Fruit fly (Drosophila melanogaster) whole organism, prepupa: Measurements from ENCODE around the gene RecQ4.

ENCODE experiments used
- CG11902 ChIP-seq: fragments of 200-800 bp; sonication (Bioruptor generic); optimal IDR thresholded peaks from 3 replicates; lab custom pipeline; 2016; ENCODE audit warnings: missing biosample characterization, missing genetic modification characterization
- CG4318 ChIP-seq: fragments of 200-800 bp; sonication (Bioruptor generic); optimal IDR thresholded peaks from 3 replicates; lab custom pipeline; 2017; ENCODE audit warnings: missing biosample characterization, mild to moderate bottlenecking, missing genetic modification characterization
- Eip75B ChIP-seq: fragments of 200-800 bp; sonication (Bioruptor generic); optimal IDR thresholded peaks from 3 replicates; lab custom pipeline; 2016; ENCODE audit warnings: missing biosample characterization, missing genetic modification characterization
- Eip93F ChIP-seq: fragments of 200-800 bp; sonication (Bioruptor generic); optimal IDR thresholded peaks from 2 replicates; lab custom pipeline; 2016; ENCODE audit warnings: missing biosample characterization, mild to moderate bottlenecking, missing genetic modification characterization
- Hr39 ChIP-seq: fragments of 200-800 bp; sonication (Bioruptor generic); optimal IDR thresholded peaks from 2 replicates; lab custom pipeline; 2016; ENCODE audit warnings: missing biosample characterization, missing genetic modification characterization
- Hr4 ChIP-seq: fragments of 200-800 bp; sonication (Bioruptor generic); optimal IDR thresholded peaks from 3 replicates; lab custom pipeline; 2016; ENCODE audit warnings: missing biosample characterization, missing genetic modification characterization
- Sox14 ChIP-seq: fragments of 200-800 bp; sonication (Bioruptor generic); optimal IDR thresholded peaks from 3 replicates; lab custom pipeline; 2016; ENCODE audit warnings: missing biosample characterization, missing genetic modification characterization

DNA sequence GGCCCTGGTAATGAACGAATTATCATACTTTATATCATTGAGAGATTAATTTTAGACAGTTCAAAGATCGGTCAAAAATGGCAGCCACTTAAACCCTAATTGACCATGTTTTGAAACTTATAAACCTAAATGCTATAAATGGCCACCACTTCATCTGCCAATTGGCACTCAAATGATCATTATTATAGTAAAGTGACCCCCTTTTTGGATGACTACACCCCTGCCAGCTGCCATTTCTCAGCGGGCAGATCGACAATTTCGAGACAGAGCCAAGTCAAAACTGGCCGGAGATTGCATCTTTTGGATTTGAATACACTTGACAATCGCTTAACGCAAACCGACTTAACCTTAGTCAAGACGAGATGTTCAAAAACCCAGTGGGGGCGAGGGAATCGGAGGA, 19.6 kb downstream of the RecQ4 start:
- TF ChIP-seq Sox14 = no peak
- no peak for TF ChIP-seq Eip93F
- no peak for TF ChIP-seq CG11902 (GFP tag; lab: Kevin White, UChicago)
- no peak for TF ChIP-seq CG4318 (GFP tag; lab: Kevin White, UChicago)
- no peak for TF ChIP-seq Hr39 (GFP tag; lab: Kevin White, UChicago)
- no peak for TF ChIP-seq Eip75B (GFP tag; lab: Kevin White, UChicago)
- TF ChIP-seq Hr4 (GFP tag; lab: Kevin White, UChicago) = peak; percentile 15
